Worm (Caenorhabditis elegans) whole organism, early embryonic: ENCODE measurements around the gene fbxa-206.

Experiments
- ama-1 ChIP-seq: fragments of 150-350 bp; optimal IDR thresholded peaks from 2 replicates; lab custom pipeline; 2014
- flt-1 ChIP-seq: fragments of 200-800 bp; sonication (Bioruptor generic); IDR thresholded peaks from 2 replicates; pipeline ENCODE4 v1.3.6; 2022; ENCODE audit warnings: missing genetic modification characterization, missing compliant biosample characterization
- scrt-1 ChIP-seq: fragments of 200-800 bp; sonication (Bioruptor generic); IDR thresholded peaks from 2 replicates; pipeline ENCODE4 v1.3.6; 2022; ENCODE audit warnings: missing genetic modification characterization, missing compliant biosample characterization
- sea-1 ChIP-seq: fragments of 200-800 bp; sonication (Bioruptor generic); conservative IDR thresholded peaks from 2 replicates; pipeline ENCODE4 v1.3.6; 2022; ENCODE audit warnings: missing genetic modification characterization, missing compliant biosample characterization
- tbx-11 ChIP-seq: fragments of 200-800 bp; sonication (Bioruptor generic); IDR thresholded peaks from 2 replicates; pipeline ENCODE4 v1.3.6; 2022; ENCODE audit warnings: missing genetic modification characterization, missing compliant biosample characterization
- tbx-37 ChIP-seq: fragments of 200-800 bp; sonication (Bioruptor generic); conservative IDR thresholded peaks from 2 replicates; pipeline ENCODE4 v1.3.6; 2022; ENCODE audit warnings: missing genetic modification reagents, missing genetic modification characterization, missing compliant biosample characterization
- tra-4 ChIP-seq: sonication (generic microtip); optimal IDR thresholded peaks from 2 replicates; lab custom pipeline; 2017; ENCODE audit warnings: missing genetic modification characterization, missing compliant biosample characterization

DNA sequence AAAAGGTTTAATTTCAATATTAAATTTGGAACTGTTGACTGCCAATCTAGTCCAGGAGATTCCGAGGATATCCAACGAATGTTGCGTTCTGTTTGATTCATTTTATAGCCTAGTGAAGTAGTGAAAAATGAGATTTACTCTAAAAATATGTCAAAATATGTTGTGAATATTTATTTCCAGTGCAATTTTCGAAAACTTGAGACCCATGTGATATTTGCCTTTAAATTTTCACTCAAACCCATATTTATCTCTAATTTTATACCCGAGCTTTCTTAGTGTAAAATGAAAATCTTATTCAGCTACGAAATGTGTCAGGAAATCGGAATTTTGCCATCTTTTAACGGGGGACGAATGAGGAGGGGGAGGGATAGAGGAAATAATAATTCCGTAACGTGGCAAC, 8.4 kb downstream of the fbxa-206 start, which contains the start of gene F09C6.16:
- no peak for TF ChIP-seq sea-1 (GFP tag; lab: Robert Waterston, UW)
- no peak for TF ChIP-seq tra-4 (tag; lab: Kevin White, UChicago)
- TF ChIP-seq flt-1 (GFP tag; lab: Robert Waterston, UW) = no peak
- TF ChIP-seq ama-1 (lab: Kevin White, UChicago) = no peak
- no peak for TF ChIP-seq scrt-1 (GFP tag; lab: Robert Waterston, UW)
- TF ChIP-seq tbx-37 (GFP tag; lab: Robert Waterston, UW) = no peak
- TF ChIP-seq tbx-11 (GFP tag; lab: Robert Waterston, UW) = no peak
